Worm (Caenorhabditis elegans) whole organism, late embryonic: ENCODE measurements around the gene sft-1.

Experiments used
- F13H6.1 ChIP-seq: sonication (generic microtip); optimal IDR thresholded peaks from 2 replicates; lab custom pipeline; 2016; ENCODE audit warnings: missing genetic modification characterization, missing compliant biosample characterization
- K09A11.1 ChIP-seq: sonication (generic microtip); optimal IDR thresholded peaks from 2 replicates; lab custom pipeline; 2017; ENCODE audit warnings: antibody characterized with exemption, mild to moderate bottlenecking, missing genetic modification characterization, missing compliant biosample characterization; ENCODE audit not compliant: insufficient read depth
- T23F11.4 ChIP-seq: fragments of 200-800 bp; sonication (Bioruptor generic); optimal IDR thresholded peaks from 2 replicates; lab custom pipeline; 2018; ENCODE audit warnings: mild to moderate bottlenecking, missing genetic modification characterization, missing compliant biosample characterization
- ahr-1 ChIP-seq: sonication (generic microtip); optimal IDR thresholded peaks from 2 replicates; lab custom pipeline; 2016; ENCODE audit warnings: missing genetic modification characterization, missing compliant biosample characterization
- ama-1 ChIP-seq: fragments of 150-350 bp; optimal IDR thresholded peaks from 2 replicates; lab custom pipeline; 2014
- ceh-14 ChIP-seq: sonication (generic microtip); optimal IDR thresholded peaks from 2 replicates; lab custom pipeline; 2016; ENCODE audit warnings: missing genotype, missing genetic modification characterization, missing compliant biosample characterization
- ceh-18 ChIP-seq: sonication (generic microtip); optimal IDR thresholded peaks from 2 replicates; lab custom pipeline; 2016; ENCODE audit warnings: missing genetic modification characterization, missing compliant biosample characterization
- ceh-19 ChIP-seq: fragments of 200-800 bp; sonication (Bioruptor generic); optimal IDR thresholded peaks from 2 replicates; lab custom pipeline; 2018; ENCODE audit warnings: mild to moderate bottlenecking, missing genetic modification characterization, missing compliant biosample characterization
- ceh-2 ChIP-seq: sonication (generic microtip); optimal IDR thresholded peaks from 2 replicates; lab custom pipeline; 2016; ENCODE audit warnings: missing genotype, missing genetic modification characterization, missing compliant biosample characterization
- ceh-24 ChIP-seq: sonication (generic microtip); optimal IDR thresholded peaks from 2 replicates; lab custom pipeline; 2016; ENCODE audit warnings: mild to moderate bottlenecking, missing genetic modification characterization, missing compliant biosample characterization
- ceh-30 ChIP-seq: fragments of 150-350 bp; optimal IDR thresholded peaks from 2 replicates; lab custom pipeline; 2014; ENCODE audit warnings: missing biosample characterization, missing genetic modification characterization
- ceh-34 ChIP-seq: sonication (generic microtip); optimal IDR thresholded peaks from 2 replicates; lab custom pipeline; 2016; ENCODE audit warnings: mild to moderate bottlenecking, missing genetic modification characterization, missing compliant biosample characterization
- ceh-45 ChIP-seq: fragments of 200-800 bp; sonication (Bioruptor generic); IDR thresholded peaks from 2 replicates; pipeline ENCODE4 v1.3.6; 2022; ENCODE audit warnings: missing genetic modification reagents, missing genetic modification characterization, missing compliant biosample characterization
- ceh-48 ChIP-seq: sonication (generic microtip); optimal IDR thresholded peaks from 2 replicates; lab custom pipeline; 2016; ENCODE audit warnings: missing genetic modification characterization, inconsistent platforms, missing compliant biosample characterization
- ceh-6 ChIP-seq: fragments of 200-800 bp; sonication (Bioruptor generic); optimal IDR thresholded peaks from 2 replicates; lab custom pipeline; 2018; ENCODE audit warnings: mild to moderate bottlenecking, missing genetic modification characterization, missing compliant biosample characterization
- dmd-4 ChIP-seq: sonication (generic microtip); optimal IDR thresholded peaks from 2 replicates; lab custom pipeline; 2016; ENCODE audit warnings: borderline replicate concordance, missing genetic modification characterization, missing compliant biosample characterization
- elt-2 ChIP-seq: sonication (generic microtip); optimal IDR thresholded peaks from 2 replicates; lab custom pipeline; 2016; ENCODE audit warnings: missing genetic modification reagents, missing genetic modification characterization, missing compliant biosample characterization
- elt-4 ChIP-seq: sonication (generic microtip); optimal IDR thresholded peaks from 2 replicates; lab custom pipeline; 2016; ENCODE audit warnings: missing genetic modification characterization, missing compliant biosample characterization
- eyg-1 ChIP-seq: sonication (generic microtip); optimal IDR thresholded peaks from 2 replicates; lab custom pipeline; 2016; ENCODE audit warnings: missing genotype, missing genetic modification characterization, missing compliant biosample characterization
- fax-1 ChIP-seq: sonication (generic microtip); optimal IDR thresholded peaks from 2 replicates; lab custom pipeline; 2016; ENCODE audit warnings: missing genotype, missing genetic modification characterization, missing compliant biosample characterization
- gmeb-2 ChIP-seq: sonication (generic microtip); optimal IDR thresholded peaks from 2 replicates; lab custom pipeline; 2016; ENCODE audit warnings: missing genetic modification characterization, inconsistent platforms, missing compliant biosample characterization
- hlh-30 ChIP-seq: sonication (generic microtip); optimal IDR thresholded peaks from 2 replicates; lab custom pipeline; 2017; ENCODE audit warnings: antibody characterized with exemption, missing genetic modification characterization, missing compliant biosample characterization; ENCODE audit not compliant: insufficient read depth
- hlh-6 ChIP-seq: sonication (generic microtip); optimal IDR thresholded peaks from 2 replicates; lab custom pipeline; 2016; ENCODE audit warnings: missing genotype, missing genetic modification characterization, missing compliant biosample characterization
- hlh-8 ChIP-seq: sonication (generic microtip); optimal IDR thresholded peaks from 2 replicates; lab custom pipeline; 2016; ENCODE audit warnings: missing genotype, missing genetic modification characterization, missing compliant biosample characterization
- nfya-1 ChIP-seq: sonication (generic microtip); optimal IDR thresholded peaks from 2 replicates; lab custom pipeline; 2017; ENCODE audit warnings: missing genetic modification characterization, mild to moderate bottlenecking, missing compliant biosample characterization, antibody characterized with exemption, moderate library complexity
- npax-4 ChIP-seq: sonication (generic microtip); optimal IDR thresholded peaks from 2 replicates; lab custom pipeline; 2016; ENCODE audit warnings: missing genetic modification characterization, missing compliant biosample characterization
- odd-2 ChIP-seq: sonication (generic microtip); optimal IDR thresholded peaks from 2 replicates; lab custom pipeline; 2017; ENCODE audit warnings: antibody characterized with exemption, mild to moderate bottlenecking, missing genetic modification characterization, missing compliant biosample characterization
- pag-3 ChIP-seq: sonication (generic microtip); optimal IDR thresholded peaks from 2 replicates; lab custom pipeline; 2016; ENCODE audit warnings: missing compliant biosample characterization, missing genetic modification characterization, borderline replicate concordance
- pat-9 ChIP-seq: fragments of 200-800 bp; sonication (Bioruptor generic); optimal IDR thresholded peaks from 2 replicates; lab custom pipeline; 2018; ENCODE audit warnings: mild to moderate bottlenecking, missing genetic modification characterization, moderate library complexity, missing compliant biosample characterization
- pha-4 ChIP-seq: fragments of 150-350 bp; optimal IDR thresholded peaks from 2 replicates; lab custom pipeline; 2018; ENCODE audit warnings: missing biosample characterization, missing genetic modification reagents, missing genetic modification characterization
- pros-1 ChIP-seq: fragments of 150-350 bp; optimal IDR thresholded peaks from 2 replicates; lab custom pipeline; 2014; ENCODE audit warnings: missing biosample characterization, missing genetic modification reagents, missing genetic modification characterization
- rnt-1 ChIP-seq: sonication (generic microtip); optimal IDR thresholded peaks from 2 replicates; lab custom pipeline; 2016; ENCODE audit warnings: missing genetic modification characterization, missing compliant biosample characterization
- sox-2 ChIP-seq: fragments of 200-800 bp; sonication (Bioruptor generic); IDR thresholded peaks from 2 replicates; pipeline ENCODE4 v1.3.6; 2022; ENCODE audit warnings: missing genetic modification reagents, missing genetic modification characterization, missing compliant biosample characterization
- syd-9 ChIP-seq: sonication (generic microtip); optimal IDR thresholded peaks from 2 replicates; lab custom pipeline; 2016; ENCODE audit warnings: mild to moderate bottlenecking, missing genetic modification characterization, moderate library complexity, missing compliant biosample characterization
- tbx-2 ChIP-seq: sonication (generic microtip); optimal IDR thresholded peaks from 2 replicates; lab custom pipeline; 2016; ENCODE audit warnings: missing genetic modification characterization, missing compliant biosample characterization
- ttx-3 ChIP-seq: sonication (generic microtip); optimal IDR thresholded peaks from 2 replicates; lab custom pipeline; 2016; ENCODE audit warnings: missing genetic modification reagents, missing genetic modification characterization, missing compliant biosample characterization
- unc-42 ChIP-seq: sonication (generic microtip); optimal IDR thresholded peaks from 2 replicates; lab custom pipeline; 2016; ENCODE audit warnings: missing genotype, missing genetic modification characterization, missing compliant biosample characterization
- unc-55 ChIP-seq: sonication (generic microtip); optimal IDR thresholded peaks from 2 replicates; lab custom pipeline; 2017; ENCODE audit warnings: missing biosample characterization, missing genetic modification reagents, missing genetic modification characterization

sft-1 gene

DNA sequence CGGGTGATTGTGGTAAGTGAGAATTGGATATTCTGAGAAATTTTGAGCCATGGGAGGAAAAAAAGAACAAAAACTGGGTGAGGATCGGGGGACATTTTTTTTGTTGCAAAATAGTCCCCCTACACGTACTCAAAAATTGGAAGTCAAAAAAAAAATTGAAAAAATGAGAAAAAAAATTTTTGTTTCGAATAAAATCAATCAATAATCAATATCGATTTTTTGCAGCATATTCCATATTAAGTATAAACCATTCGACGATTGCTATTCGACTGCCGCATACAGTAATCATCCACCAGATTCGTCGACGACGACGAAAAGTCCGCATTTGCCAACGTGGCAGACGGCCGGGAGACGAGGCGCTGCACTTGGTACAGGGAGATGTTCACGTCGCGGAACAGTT lies 26.1 kb downstream of the sft-1 start:
- no peak for TF ChIP-seq dmd-4 (tag; lab: Kevin White, UChicago)
- TF ChIP-seq ceh-30 (tag; lab: Kevin White, UChicago) = no peak
- TF ChIP-seq hlh-8 (tag; lab: Kevin White, UChicago) = no peak
- TF ChIP-seq fax-1 (tag; lab: Kevin White, UChicago) = no peak
- no peak for TF ChIP-seq ahr-1 (tag; lab: Kevin White, UChicago)
- no peak for TF ChIP-seq npax-4 (tag; lab: Kevin White, UChicago)
- TF ChIP-seq T23F11.4 (GFP tag; lab: Kevin White, UChicago) = no peak
- TF ChIP-seq ttx-3 (tag; lab: Kevin White, UChicago) = no peak
- no peak for TF ChIP-seq gmeb-2 (tag; lab: Kevin White, UChicago)
- no peak for TF ChIP-seq elt-4 (tag; lab: Kevin White, UChicago)
- TF ChIP-seq unc-42 (tag; lab: Kevin White, UChicago) = no peak
- no peak for TF ChIP-seq hlh-30 (tag; lab: Kevin White, UChicago)
- no peak for TF ChIP-seq pros-1
- TF ChIP-seq unc-55 = no peak

DNA sequence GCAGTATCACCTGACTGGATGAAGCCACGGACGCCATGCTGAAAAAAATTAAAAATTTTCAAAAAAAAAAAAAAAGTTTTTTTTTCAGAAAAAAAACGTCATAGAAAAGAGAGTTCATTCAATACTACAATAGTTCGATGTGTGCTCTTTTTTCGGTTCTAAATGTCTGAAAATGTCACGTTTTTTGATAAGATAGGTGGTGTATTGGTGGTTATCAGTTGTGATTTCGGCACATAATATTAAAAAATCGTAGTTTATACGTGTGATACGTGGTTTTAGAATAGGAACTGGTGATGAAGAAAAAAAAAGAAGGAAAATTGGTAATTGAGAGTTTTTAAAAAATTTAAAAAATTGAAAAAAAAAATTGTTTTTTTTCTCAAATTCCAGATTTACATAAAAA lies 30.5 kb downstream of the sft-1 start:
- TF ChIP-seq ceh-48 (tag; lab: Kevin White, UChicago) (no peak), elt-2 (tag; lab: Kevin White, UChicago) (peak; percentile 63), hlh-8 (tag; lab: Kevin White, UChicago) (no peak), tbx-2 (tag; lab: Kevin White, UChicago) (no peak), sox-2 (GFP tag; lab: Robert Waterston, UW) (no peak)

DNA sequence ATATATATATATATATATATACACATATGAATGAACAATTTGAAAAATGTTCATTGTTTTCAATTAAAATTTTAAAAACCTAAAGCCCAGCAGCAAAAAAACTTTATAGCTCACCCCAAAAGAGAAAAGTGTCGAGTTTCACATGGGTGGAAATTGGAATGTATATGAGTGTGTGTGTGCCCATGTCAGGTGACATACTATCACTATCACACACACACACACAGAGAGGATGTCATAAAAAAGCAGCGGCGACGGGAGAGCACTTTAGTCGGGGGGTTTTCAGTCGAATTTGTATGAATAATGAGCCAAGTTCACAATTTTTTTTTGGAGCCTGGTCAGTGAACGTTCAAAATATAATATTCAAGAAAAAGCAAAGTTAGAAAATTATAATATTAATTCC lies 33.5 kb downstream of the sft-1 start:
- no peak for TF ChIP-seq ceh-14
- TF ChIP-seq ceh-34 = no peak
- no peak for TF ChIP-seq pat-9
- TF ChIP-seq gmeb-2 (tag; lab: Kevin White, UChicago) = no peak
- TF ChIP-seq pag-3 = no peak
- no peak for TF ChIP-seq ceh-48 (tag; lab: Kevin White, UChicago)
- no peak for TF ChIP-seq T23F11.4 (GFP tag; lab: Kevin White, UChicago)
- TF ChIP-seq ceh-18 (tag; lab: Kevin White, UChicago) = no peak
- TF ChIP-seq ceh-45 = no peak
- no peak for TF ChIP-seq ama-1 (lab: Kevin White, UChicago)
- no peak for TF ChIP-seq ceh-24 (tag; lab: Kevin White, UChicago)
- no peak for TF ChIP-seq eyg-1 (tag; lab: Kevin White, UChicago)
- no peak for TF ChIP-seq F13H6.1 (tag; lab: Kevin White, UChicago)
- no peak for TF ChIP-seq syd-9 (tag; lab: Kevin White, UChicago)
- no peak for TF ChIP-seq odd-2 (tag; lab: Kevin White, UChicago)
- no peak for TF ChIP-seq ceh-6 (GFP tag; lab: Kevin White, UChicago)
- TF ChIP-seq fax-1 (tag; lab: Kevin White, UChicago) = no peak
- no peak for TF ChIP-seq ceh-2 (tag; lab: Kevin White, UChicago)
- TF ChIP-seq K09A11.1 = no peak

DNA sequence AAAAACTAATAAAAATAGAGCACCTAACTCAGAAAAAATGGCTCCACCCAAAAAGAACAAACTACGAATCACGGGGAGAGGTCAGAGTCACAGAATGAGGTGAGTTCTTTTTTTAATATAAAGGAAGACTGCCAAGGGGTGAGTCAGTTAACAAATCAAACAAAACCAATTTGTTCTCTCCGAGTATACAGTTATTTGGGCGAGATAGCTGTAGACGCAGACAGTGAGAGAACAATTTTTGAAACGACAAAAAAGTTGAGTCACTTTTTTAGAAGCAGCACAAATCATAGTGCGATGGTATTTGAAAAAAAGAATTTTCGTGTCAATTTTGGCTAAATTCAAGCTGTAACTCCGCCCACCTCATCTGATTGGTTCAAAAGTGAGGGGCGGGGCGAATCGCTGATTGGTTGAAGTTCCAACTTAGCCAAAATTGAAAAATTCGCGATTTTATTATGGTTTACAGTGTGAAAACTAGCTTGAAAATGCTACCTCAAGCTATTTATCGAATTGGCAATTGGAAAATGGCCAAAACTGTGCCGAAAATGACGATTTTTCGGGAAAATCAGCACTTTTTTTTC lies 37.8 kb downstream of the sft-1 start:
- TF ChIP-seq nfya-1 = peak; percentile 72
- TF ChIP-seq dmd-4 (tag; lab: Kevin White, UChicago) = no peak
- TF ChIP-seq, all 69 proteins: peak for 1

DNA sequence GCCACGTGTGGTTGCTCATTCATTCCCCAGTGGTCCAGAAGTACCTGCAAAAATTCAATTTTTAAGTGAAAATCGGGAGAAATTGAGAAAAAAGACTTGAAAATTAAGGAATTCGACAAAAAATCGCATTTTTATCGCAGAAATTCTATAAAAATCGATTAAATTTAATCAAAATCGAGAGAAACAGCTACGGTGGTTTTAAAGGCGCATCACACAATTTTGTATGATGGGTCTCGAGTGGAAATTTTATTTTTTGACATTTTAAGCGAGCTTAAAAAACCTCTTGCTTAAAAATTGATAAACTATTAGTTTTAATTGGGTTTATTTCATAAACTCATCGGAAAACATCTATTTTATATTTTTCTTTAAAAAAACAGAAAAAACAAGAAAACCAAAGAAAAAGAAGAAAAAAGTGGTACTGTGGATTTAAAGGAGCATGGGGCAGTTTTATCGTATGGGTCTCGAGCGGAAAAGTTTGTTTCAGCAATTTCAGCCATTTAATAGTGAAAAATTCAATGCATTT lies 40.7 kb downstream of the sft-1 start, which contains the start of gene nipa-1:
Gene nipa-1, minus strand, starts transcription at position 51 of the 523 bp plus-strand sequence.
- TF ChIP-seq hlh-6 (tag; lab: Kevin White, UChicago) = no peak
- TF ChIP-seq ceh-48 (tag; lab: Kevin White, UChicago) = no peak
- TF ChIP-seq rnt-1 (tag; lab: Kevin White, UChicago) = no peak
- TF ChIP-seq ceh-19 (GFP tag; lab: Kevin White, UChicago) = no peak
- no peak for TF ChIP-seq elt-2 (tag; lab: Kevin White, UChicago)
- no peak for TF ChIP-seq pha-4 (tag; lab: Kevin White, UChicago)
- no peak for TF ChIP-seq eyg-1 (tag; lab: Kevin White, UChicago)
- no peak for TF ChIP-seq syd-9 (tag; lab: Kevin White, UChicago)
- TF ChIP-seq sox-2 (GFP tag; lab: Robert Waterston, UW) = no peak
- no peak for TF ChIP-seq hlh-30 (tag; lab: Kevin White, UChicago)
- TF ChIP-seq nfya-1 = no peak
